Fruit fly (Drosophila melanogaster) whole organism, embryonic: ENCODE data around the gene Kap3.
A peak's percentile ranks its signal among the peaks of the same experiment; 100 is the strongest.

ENCODE experiments used
- CG10543 ChIP-seq: fragments of 200-800 bp; sonication (Bioruptor generic); optimal IDR thresholded peaks from 3 replicates; lab custom pipeline; 2017; ENCODE audit warnings: missing biosample characterization, mild to moderate bottlenecking, missing genetic modification characterization, moderate library complexity
- CG11456 ChIP-seq: fragments of 200-800 bp; sonication (Bioruptor generic); IDR thresholded peaks from 3 replicates; pipeline ENCODE4 v1.3.6; 2022; ENCODE audit warnings: missing biosample characterization, missing genetic modification characterization
- CG14441 ChIP-seq: fragments of 200-800 bp; sonication (Bioruptor generic); IDR thresholded peaks from 2 replicates; pipeline ENCODE4 v1.3.6; 2022; ENCODE audit warnings: missing biosample characterization, missing genetic modification characterization
- CG18476 ChIP-seq: fragments of 200-800 bp; sonication (Bioruptor generic); optimal IDR thresholded peaks from 2 replicates; lab custom pipeline; 2016; ENCODE audit warnings: missing biosample characterization, mild to moderate bottlenecking, missing genetic modification characterization
- CG2678 ChIP-seq: fragments of 200-800 bp; sonication (Bioruptor generic); optimal IDR thresholded peaks from 3 replicates; lab custom pipeline; 2019; ENCODE audit warnings: missing biosample characterization, mild to moderate bottlenecking, missing genetic modification characterization, moderate library complexity
- CG2889 ChIP-seq: fragments of 200-800 bp; sonication (Bioruptor generic); IDR thresholded peaks from 3 replicates; pipeline ENCODE4 v1.3.6; 2022; ENCODE audit warnings: missing biosample characterization, missing genetic modification characterization
- CG31441 ChIP-seq: fragments of 200-800 bp; sonication (Bioruptor generic); IDR thresholded peaks from 2 replicates; pipeline ENCODE4 v1.3.6; 2022; ENCODE audit warnings: missing biosample characterization, missing genetic modification characterization
- CG42726 ChIP-seq: fragments of 200-800 bp; sonication (Bioruptor generic); IDR thresholded peaks from 2 replicates; pipeline ENCODE4 v1.3.6; 2022; ENCODE audit warnings: missing biosample characterization, missing genetic modification characterization; ENCODE audit not compliant: partially characterized antibody
- CG6813 ChIP-seq: fragments of 200-800 bp; sonication (Bioruptor generic); optimal IDR thresholded peaks from 2 replicates; lab custom pipeline; 2017; ENCODE audit warnings: missing biosample characterization, missing genetic modification characterization, mild to moderate bottlenecking, moderate library complexity, missing genetic modification reagents
- CG7357 ChIP-seq: fragments of 200-800 bp; sonication (Bioruptor generic); IDR thresholded peaks from 3 replicates; pipeline ENCODE4 v1.3.6; 2022; ENCODE audit warnings: missing biosample characterization, missing genetic modification characterization
- CG7372 ChIP-seq: fragments of 200-800 bp; sonication (Bioruptor generic); IDR thresholded peaks from 2 replicates; pipeline ENCODE4 v1.3.6; 2022; ENCODE audit warnings: missing biosample characterization, missing genetic modification characterization
- CG7745 ChIP-seq: fragments of 200-800 bp; sonication (Bioruptor generic); optimal IDR thresholded peaks from 2 replicates; lab custom pipeline; 2018; ENCODE audit warnings: missing biosample characterization, mild to moderate bottlenecking, missing genetic modification characterization, moderate library complexity
- CG8944 ChIP-seq: fragments of 200-800 bp; sonication (Bioruptor generic); optimal IDR thresholded peaks from 3 replicates; lab custom pipeline; 2016; ENCODE audit warnings: missing biosample characterization, missing genetic modification characterization
- CG9215 ChIP-seq: fragments of 200-800 bp; sonication (Bioruptor generic); IDR thresholded peaks from 2 replicates; pipeline ENCODE4 v1.3.6; 2022; ENCODE audit warnings: missing biosample characterization, missing genetic modification characterization
- CG9437 ChIP-seq: fragments of 200-800 bp; sonication (Bioruptor generic); optimal IDR thresholded peaks from 2 replicates; lab custom pipeline; 2018; ENCODE audit warnings: missing biosample characterization, mild to moderate bottlenecking, missing genetic modification characterization
- CTCF ChIP-seq: fragments of 200-800 bp; sonication (Bioruptor generic); optimal IDR thresholded peaks from 2 replicates; lab custom pipeline; 2017; ENCODE audit warnings: missing biosample characterization, mild to moderate bottlenecking, missing genetic modification characterization, moderate library complexity
- Doc2 ChIP-seq: fragments of 200-800 bp; sonication (Bioruptor generic); IDR thresholded peaks from 2 replicates; pipeline ENCODE4 v1.3.6; 2022; ENCODE audit warnings: missing biosample characterization, missing genetic modification characterization
- ERR ChIP-seq: fragments of 200-800 bp; sonication (Bioruptor generic); optimal IDR thresholded peaks from 2 replicates; lab custom pipeline; 2016; ENCODE audit warnings: missing biosample characterization, missing genetic modification characterization
- Fer2 ChIP-seq: fragments of 200-800 bp; sonication (Bioruptor generic); optimal IDR thresholded peaks from 2 replicates; lab custom pipeline; 2018; ENCODE audit warnings: missing biosample characterization, mild to moderate bottlenecking, missing genetic modification characterization, moderate library complexity
- Hmx ChIP-seq: fragments of 200-800 bp; sonication (Bioruptor generic); optimal IDR thresholded peaks from 2 replicates; lab custom pipeline; 2016; ENCODE audit warnings: missing biosample characterization, missing genetic modification characterization
- Lim3 ChIP-seq: fragments of 200-800 bp; sonication (Bioruptor generic); IDR thresholded peaks from 2 replicates; pipeline ENCODE4 v1.3.6; 2022; ENCODE audit warnings: missing biosample characterization, missing genetic modification characterization
- Lpt ChIP-seq: fragments of >200 bp; optimal IDR thresholded peaks from 2 replicates; lab custom pipeline; 2018; ENCODE audit warnings: missing biosample characterization, missing genetic modification characterization
- Mad ChIP-seq: fragments of 200-800 bp; sonication (Bioruptor generic); optimal IDR thresholded peaks from 2 replicates; lab custom pipeline; 2016; ENCODE audit warnings: missing biosample characterization, missing genetic modification characterization
- Mes4 ChIP-seq: fragments of 200-800 bp; sonication (Bioruptor generic); optimal IDR thresholded peaks from 2 replicates; lab custom pipeline; 2016; ENCODE audit warnings: missing biosample characterization, missing genetic modification characterization
- Stat92E ChIP-seq, 3 experiments: fragments of >200 bp in 2 of 3; fragments of 200-800 bp in 1 of 3; sonication (Bioruptor generic) in 1 of 3; optimal IDR thresholded peaks; 2 replicates each; lab custom pipeline; 2017 to 2019; ENCODE audit warnings: missing biosample characterization in 3 of 3, missing genetic modification characterization in 3 of 3, mild to moderate bottlenecking in 1 of 3, moderate library complexity in 1 of 3
- Tbp ChIP-seq: fragments of >200 bp; optimal IDR thresholded peaks from 2 replicates; lab custom pipeline; 2018; ENCODE audit warnings: missing biosample characterization, missing genetic modification characterization
- Trl ChIP-seq, 3 experiments: fragments of >200 bp in 2 of 3; fragments of 200-800 bp in 1 of 3; sonication (Bioruptor generic) in 1 of 3; optimal IDR thresholded peaks; 2 replicates in 1 of 3; 3 replicates in 2 of 3; lab custom pipeline; 2016 to 2017; ENCODE audit warnings: missing biosample characterization in 1 of 3, missing genetic modification characterization in 1 of 3
- Usf ChIP-seq: fragments of 200-800 bp; sonication (Bioruptor generic); optimal IDR thresholded peaks from 2 replicates; lab custom pipeline; 2017; ENCODE audit warnings: missing genotype, missing biosample characterization, missing genetic modification characterization
- ato ChIP-seq: fragments of 200-800 bp; sonication (Bioruptor generic); IDR thresholded peaks from 2 replicates; pipeline ENCODE4 v1.3.6; 2022; ENCODE audit warnings: missing biosample characterization, missing genetic modification characterization; ENCODE audit not compliant: partially characterized antibody
- bsh ChIP-seq, 2 experiments: fragments of 200-800 bp; sonication (Bioruptor generic); optimal IDR thresholded peaks; 2 replicates each; lab custom pipeline; 2017 to 2018; ENCODE audit warnings: mild to moderate bottlenecking in 2 of 2, missing biosample characterization in 2 of 2, missing genetic modification characterization in 2 of 2, moderate library complexity in 1 of 2
- crp ChIP-seq, 2 experiments: fragments of 200-800 bp; sonication (Bioruptor generic); optimal IDR thresholded peaks; 2 replicates in 1 of 2; 3 replicates in 1 of 2; lab custom pipeline; 2017; ENCODE audit warnings: missing biosample characterization in 2 of 2, missing genetic modification characterization in 2 of 2, mild to moderate bottlenecking in 1 of 2, moderate library complexity in 1 of 2
- disco-r ChIP-seq: fragments of 200-800 bp; sonication (Bioruptor generic); optimal IDR thresholded peaks from 2 replicates; lab custom pipeline; 2016; ENCODE audit warnings: missing biosample characterization, missing genetic modification characterization
- dmrt11E ChIP-seq: fragments of 200-800 bp; sonication (Bioruptor generic); optimal IDR thresholded peaks from 3 replicates; lab custom pipeline; 2018; ENCODE audit warnings: missing biosample characterization, mild to moderate bottlenecking, missing genetic modification characterization, moderate library complexity
- gem ChIP-seq: fragments of 200-800 bp; sonication (Bioruptor generic); optimal IDR thresholded peaks from 2 replicates; lab custom pipeline; 2019; ENCODE audit warnings: missing biosample characterization, mild to moderate bottlenecking, missing genetic modification characterization, moderate library complexity
- grn ChIP-seq: fragments of 200-800 bp; sonication (Bioruptor generic); optimal IDR thresholded peaks from 3 replicates; lab custom pipeline; 2017; ENCODE audit warnings: missing biosample characterization, missing genetic modification characterization
- her ChIP-seq: fragments of 200-800 bp; sonication (Bioruptor generic); optimal IDR thresholded peaks from 2 replicates; lab custom pipeline; 2016; ENCODE audit warnings: missing biosample characterization, missing genetic modification characterization
- jigr1 ChIP-seq: fragments of 200-800 bp; sonication (Bioruptor generic); IDR thresholded peaks from 3 replicates; pipeline ENCODE4 v1.3.6; 2022; ENCODE audit warnings: missing biosample characterization, missing genetic modification characterization
- jing ChIP-seq: fragments of 200-800 bp; sonication (Bioruptor generic); optimal IDR thresholded peaks from 2 replicates; lab custom pipeline; 2018; ENCODE audit warnings: missing biosample characterization, mild to moderate bottlenecking, missing genetic modification characterization
- prd ChIP-seq, 3 experiments: fragments of >200 bp in 2 of 3; fragments of 200-800 bp in 1 of 3; sonication (Bioruptor generic) in 1 of 3; optimal IDR thresholded peaks in 2 of 3; IDR thresholded peaks in 1 of 3; 2 replicates in 2 of 3; 3 replicates in 1 of 3; pipeline versions ENCODE4 v1.3.6 to Lab custom; 2017 to 2022; ENCODE audit warnings: missing biosample characterization in 1 of 3, missing genetic modification characterization in 1 of 3
- rib ChIP-seq: fragments of 200-800 bp; sonication (Bioruptor generic); IDR thresholded peaks from 2 replicates; pipeline ENCODE4 v1.3.6; 2022; ENCODE audit warnings: missing biosample characterization, missing genetic modification characterization
- ro ChIP-seq: fragments of 200-800 bp; sonication (Bioruptor generic); IDR thresholded peaks from 2 replicates; pipeline ENCODE4 v1.3.6; 2022; ENCODE audit warnings: missing biosample characterization, missing genetic modification characterization
- schlank ChIP-seq: fragments of 200-800 bp; sonication (Bioruptor generic); optimal IDR thresholded peaks from 2 replicates; lab custom pipeline; 2018; ENCODE audit warnings: missing biosample characterization, mild to moderate bottlenecking, missing genetic modification characterization
- shn ChIP-seq: fragments of 200-800 bp; sonication (Bioruptor generic); optimal IDR thresholded peaks from 3 replicates; lab custom pipeline; 2016; ENCODE audit warnings: missing biosample characterization, missing genetic modification characterization
- sim ChIP-seq: fragments of 200-800 bp; sonication (Bioruptor generic); IDR thresholded peaks from 2 replicates; pipeline ENCODE4 v1.3.6; 2022; ENCODE audit warnings: missing biosample characterization, missing genetic modification characterization
- tio ChIP-seq: fragments of 200-800 bp; sonication (Bioruptor generic); optimal IDR thresholded peaks from 2 replicates; lab custom pipeline; 2017; ENCODE audit warnings: missing biosample characterization, missing genetic modification characterization, inconsistent platforms
- tx ChIP-seq: fragments of 200-800 bp; sonication (Bioruptor generic); optimal IDR thresholded peaks from 2 replicates; lab custom pipeline; 2016; ENCODE audit warnings: missing biosample characterization, missing genetic modification characterization
- unpg ChIP-seq: fragments of 200-800 bp; sonication (Bioruptor generic); optimal IDR thresholded peaks from 3 replicates; lab custom pipeline; 2018; ENCODE audit warnings: missing biosample characterization, mild to moderate bottlenecking, missing genetic modification characterization, moderate library complexity
- wdn ChIP-seq: fragments of 200-800 bp; sonication (Bioruptor generic); IDR thresholded peaks from 2 replicates; pipeline ENCODE4 v1.3.6; 2022; ENCODE audit warnings: missing biosample characterization, missing genetic modification characterization
- wor ChIP-seq: fragments of 200-800 bp; sonication (Bioruptor generic); IDR thresholded peaks from 2 replicates; pipeline ENCODE4 v1.3.6; 2022; ENCODE audit warnings: missing biosample characterization, missing genetic modification characterization

The Kap3 gene

DNA sequence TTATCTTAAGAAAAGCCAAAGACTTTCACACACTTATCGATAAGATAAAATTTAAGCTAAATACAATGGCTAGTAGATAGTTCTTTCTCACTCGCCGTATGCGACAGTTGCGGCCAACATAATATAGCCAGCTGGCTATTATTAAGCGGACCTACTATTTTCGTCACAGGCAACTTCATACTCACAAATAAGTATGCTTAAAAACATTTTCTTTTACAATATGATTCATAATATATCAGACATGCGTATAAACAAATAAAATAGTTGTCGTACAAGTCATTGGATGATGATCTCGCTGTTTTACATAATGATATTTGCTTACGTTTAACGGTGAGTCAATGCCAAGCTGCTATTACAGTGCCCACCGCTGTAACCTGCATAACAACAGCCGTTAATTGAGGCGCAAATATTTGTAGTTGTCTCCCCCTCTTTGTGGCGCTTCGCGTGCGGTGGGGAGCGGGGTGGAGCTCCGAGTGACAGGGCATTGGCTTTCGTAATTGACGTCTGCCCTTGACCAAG, 13.6 kb downstream of the Kap3 start (continued):
- TF ChIP-seq jing = peak; percentile 65
- no peak for TF ChIP-seq Tbp (GFP tag; lab: Kevin White, UChicago)
- TF ChIP-seq CTCF (GFP tag; lab: Kevin White, UChicago) = peak; percentile 8
- no peak for TF ChIP-seq CG7745 (tag; lab: Kevin White, UChicago)
- TF ChIP-seq shn (GFP tag; lab: Kevin White, UChicago) = peak; percentile 43
- no peak for TF ChIP-seq Lim3 (GFP tag; lab: Robert Waterston, UW)
- peak; percentile 58 for TF ChIP-seq CG9437 (GFP tag; lab: Kevin White, UChicago)
- peak; percentile 30 for TF ChIP-seq CG18476 (GFP tag; lab: Kevin White, UChicago)
- TF ChIP-seq disco-r (GFP tag; lab: Kevin White, UChicago) = peak; percentile 20
- TF ChIP-seq Mes4 (GFP tag; lab: Kevin White, UChicago) = peak; percentile 67
- TF ChIP-seq CG2678 (tag; lab: Kevin White, UChicago) = peak; percentile 84
- peak; percentile 24; the same call in 1 of the 2 replicates for TF ChIP-seq wor (GFP tag; lab: Robert Waterston, UW)
- TF ChIP-seq Mad = peak; percentile 39
- peak; percentile 82 for TF ChIP-seq gem
- TF ChIP-seq crp (GFP tag; optimal IDR thresholded peaks at IDR 0.05; lab: Kevin White, UChicago) = peak in 1 of 2 experiments; percentile 15
- TF ChIP-seq CG14441 (GFP tag; lab: Robert Waterston, UW) = peak; percentile 65
- peak; percentile 36 for TF ChIP-seq CG8944
- TF ChIP-seq CG7357 (GFP tag; lab: Robert Waterston, UW) = 0 out of 3 replicates have a peak, but pooled peaks have one; percentile 37
- peak; percentile 45 for TF ChIP-seq Hmx
- TF ChIP-seq rib = peak; percentile 33; the same call in 1 of the 2 replicates
- peak; percentile 56 for TF ChIP-seq CG9215
- TF ChIP-seq CG6813 = peak; percentile 59
- TF ChIP-seq CG7372 (GFP tag; lab: Robert Waterston, UW) = peak; percentile 46; the same call in 1 of the 2 replicates
- TF ChIP-seq bsh (GFP tag; optimal IDR thresholded peaks at IDR 0.05; lab: Kevin White, UChicago) = peak; percentile 8 to 68
- TF ChIP-seq unpg (GFP tag; lab: Kevin White, UChicago) = peak; percentile 76
- TF ChIP-seq CG10543 = peak; percentile 52
- TF ChIP-seq CG2889 (GFP tag; lab: Robert Waterston, UW) = peak; percentile 49; the same call in 1 of the 3 replicates
- no peak; the same call in 2 of the 3 replicates for TF ChIP-seq CG11456 (GFP tag; lab: Robert Waterston, UW)
- peak; percentile 21 for TF ChIP-seq tx (GFP tag; lab: Kevin White, UChicago)
- TF ChIP-seq ro = 0 out of 2 replicates have a peak, but pooled peaks have one; percentile 14
- no peak for TF ChIP-seq jigr1 (GFP tag; lab: Robert Waterston, UW)
- TF ChIP-seq Lpt (GFP tag; lab: Kevin White, UChicago) = no peak
- TF ChIP-seq Usf (GFP tag; lab: Kevin White, UChicago) = peak; percentile 22
- TF ChIP-seq CG42726 (GFP tag; lab: Robert Waterston, UW) = no peak
- peak; percentile 49 for TF ChIP-seq her
- no peak for TF ChIP-seq Trl (optimal IDR thresholded peaks at IDR 0.05; lab: Kevin White, UChicago)
- peak; percentile 73 for TF ChIP-seq Trl (GFP tag; optimal IDR thresholded peaks at IDR 0.05; lab: Kevin White, UChicago)
- no peak for TF ChIP-seq sim (GFP tag; lab: Robert Waterston, UW)
- peak; percentile 4 for TF ChIP-seq Fer2 (tag; lab: Kevin White, UChicago)
- TF ChIP-seq Stat92E (GFP tag; optimal IDR thresholded peaks at IDR 0.05; lab: Kevin White, UChicago) = no peak
- TF ChIP-seq CG31441 (GFP tag; lab: Robert Waterston, UW) = peak; percentile 54
- no peak for TF ChIP-seq ato (GFP tag; lab: Robert Waterston, UW)
- no peak for TF ChIP-seq prd (optimal IDR thresholded peaks at IDR 0.05; lab: Kevin White, UChicago)
- TF ChIP-seq prd (GFP tag; IDR thresholded peaks at IDR 0.05; lab: Robert Waterston, UW) = peak; percentile 52
- TF ChIP-seq Doc2 (GFP tag; lab: Robert Waterston, UW) = 0 out of 2 replicates have a peak, but pooled peaks have one; percentile 6
- peak; percentile 65 for TF ChIP-seq schlank (tag; lab: Kevin White, UChicago)
- no peak for TF ChIP-seq wdn (GFP tag; lab: Robert Waterston, UW)
- TF ChIP-seq tio = peak; percentile 66
- TF ChIP-seq dmrt11E = peak; percentile 32
- TF ChIP-seq grn (GFP tag; lab: Kevin White, UChicago) = no peak
- no peak for TF ChIP-seq ERR (GFP tag; lab: Kevin White, UChicago)
